Fruit fly (Drosophila melanogaster) whole organism, adult: ENCODE results near the gene CG11164.

Source experiments
- CG12768 ChIP-seq: fragments of 200-800 bp; sonication (Bioruptor generic); optimal IDR thresholded peaks from 2 replicates; lab custom pipeline; 2017; ENCODE audit warnings: missing biosample characterization, missing genetic modification characterization, mild to moderate bottlenecking, moderate library complexity, missing genetic modification reagents
- CG7045 ChIP-seq: fragments of 200-800 bp; sonication (Bioruptor generic); optimal IDR thresholded peaks from 2 replicates; lab custom pipeline; 2017; ENCODE audit warnings: missing biosample characterization, mild to moderate bottlenecking, missing genetic modification characterization
- CG7101 ChIP-seq: fragments of 200-800 bp; sonication (Bioruptor generic); optimal IDR thresholded peaks from 2 replicates; lab custom pipeline; 2018; ENCODE audit warnings: missing biosample characterization, mild to moderate bottlenecking, missing genetic modification characterization, moderate library complexity
- Clk ChIP-seq: fragments of 200-800 bp; sonication (Bioruptor generic); optimal IDR thresholded peaks from 2 replicates; lab custom pipeline; 2017; ENCODE audit warnings: missing biosample characterization, missing genetic modification characterization

DNA sequence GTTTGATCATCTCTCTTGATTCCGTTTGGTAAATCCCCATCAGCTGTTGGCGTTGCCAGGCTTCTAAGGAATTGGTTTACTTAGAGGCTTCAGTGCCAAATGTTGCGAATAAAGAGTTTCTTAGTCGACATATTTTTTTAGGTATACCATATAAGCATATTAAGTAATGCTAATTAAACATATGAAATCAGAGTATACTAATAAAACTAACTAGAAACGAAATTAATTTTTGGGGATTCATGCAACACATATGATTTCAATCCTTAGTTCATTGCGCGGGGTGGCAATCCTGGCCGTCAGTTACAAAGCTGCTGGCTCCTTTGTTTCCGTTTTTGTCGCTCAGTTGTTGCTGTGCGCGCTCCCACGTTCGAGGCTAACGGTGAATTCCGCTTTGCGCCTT, 1.6 kb downstream of the CG11164 start, which contains the start of gene CG15760:
- TF ChIP-seq Clk (GFP tag; lab: Kevin White, UChicago) (no peak), CG12768 (GFP tag; lab: Kevin White, UChicago) (no peak), CG7045 (GFP tag; lab: Kevin White, UChicago) (peak; percentile 2), CG7101 (tag; lab: Kevin White, UChicago) (peak; percentile 0)
